Fruit fly (Drosophila melanogaster) whole organism, wandering third instar larva: ENCODE measurements around the gene MTF-1.

Experiments
- Myc ChIP-seq: fragments of >200 bp; optimal IDR thresholded peaks from 2 replicates; lab custom pipeline; 2017
- usp ChIP-seq: fragments of >200 bp; optimal IDR thresholded peaks from 2 replicates; lab custom pipeline; 2017; ENCODE audit warnings: missing biosample characterization, missing genetic modification characterization

DNA sequence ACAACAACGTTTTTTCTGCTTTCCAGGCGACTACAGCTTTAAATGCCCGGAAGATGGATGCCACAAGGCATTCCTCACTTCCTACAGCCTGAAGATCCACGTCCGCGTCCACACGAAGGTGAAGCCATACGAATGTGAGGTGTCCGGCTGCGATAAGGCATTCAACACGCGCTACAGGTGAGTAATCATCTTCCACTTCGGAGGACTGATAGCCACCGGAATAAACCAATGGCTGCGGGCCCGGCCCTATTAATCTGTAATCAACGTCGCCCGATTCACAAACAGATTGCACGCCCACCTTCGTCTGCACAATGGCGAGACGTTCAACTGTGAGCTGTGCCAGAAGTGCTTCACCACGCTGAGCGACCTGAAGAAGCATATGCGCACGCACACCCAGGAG is 5.7 kb downstream of the MTF-1 start:
- no peak for TF ChIP-seq Myc (lab: Kevin White, UChicago)
- no peak for TF ChIP-seq usp (GFP tag; lab: Kevin White, UChicago)
